Worm (Caenorhabditis elegans): ENCODE data around the gene srx-68.

- TF ChIP-seq elt-3 (tag; optimal IDR thresholded peaks at IDR 0.05) (no peak), ces-1 (GFP tag; optimal IDR thresholded peaks at IDR 0.05) (no peak), elt-1 (tag; optimal IDR thresholded peaks at IDR 0.05; ENCODE audit: borderline replicate concordance, insufficient read depth) (no peak), nhr-76 (tag; optimal IDR thresholded peaks at IDR 0.05) (no peak), cnd-1 (tag; optimal IDR thresholded peaks at IDR 0.05) (no peak), ztf-11 (tag; optimal IDR thresholded peaks at IDR 0.05) (no peak), lin-13 (tag; optimal IDR thresholded peaks at IDR 0.05) (no peak), nhr-12 (tag; optimal IDR thresholded peaks at IDR 0.05) (no peak)
Observed at ce11 chrV:3922547-3922946, 10.0 kb downstream of the srx-68 start.
